Worm (Caenorhabditis elegans) whole organism, L3 larva: Measurements from ENCODE around the gene glb-27.
A peak's percentile ranks its signal among the peaks of the same experiment; 100 is the strongest.

Source experiments
- R02D3.7 ChIP-seq: fragments of 150-350 bp; optimal IDR thresholded peaks from 2 replicates; lab custom pipeline; 2014; ENCODE audit warnings: missing biosample characterization, missing genetic modification characterization
- ama-1 ChIP-seq: fragments of 150-350 bp; optimal IDR thresholded peaks from 2 replicates; lab custom pipeline; 2018
- ceh-28 ChIP-seq: fragments of 150-350 bp; optimal IDR thresholded peaks from 2 replicates; lab custom pipeline; 2014; ENCODE audit warnings: missing biosample characterization, missing genetic modification reagents, missing genetic modification characterization
- ceh-82 ChIP-seq: fragments of 150-350 bp; optimal IDR thresholded peaks from 2 replicates; lab custom pipeline; 2014; ENCODE audit warnings: missing biosample characterization, missing genetic modification characterization
- ceh-9 ChIP-seq: sonication (generic microtip); optimal IDR thresholded peaks from 2 replicates; lab custom pipeline; 2018; ENCODE audit warnings: missing biosample characterization, missing genetic modification characterization
- daf-12 ChIP-seq: fragments of 150-350 bp; optimal IDR thresholded peaks from 2 replicates; lab custom pipeline; 2014; ENCODE audit warnings: missing biosample characterization, missing genetic modification reagents, missing genetic modification characterization
- elt-2 ChIP-seq: sonication (generic microtip); optimal IDR thresholded peaks from 2 replicates; lab custom pipeline; 2016; ENCODE audit warnings: missing genetic modification reagents, mild to moderate bottlenecking, missing genetic modification characterization, missing compliant biosample characterization
- fkh-10 ChIP-seq: sonication (generic microtip); optimal IDR thresholded peaks from 2 replicates; lab custom pipeline; 2017; ENCODE audit warnings: missing biosample characterization, missing genetic modification reagents, missing genetic modification characterization
- fkh-2 ChIP-seq: fragments of 150-350 bp; optimal IDR thresholded peaks from 2 replicates; lab custom pipeline; 2014; ENCODE audit warnings: missing biosample characterization, missing genetic modification reagents, missing genetic modification characterization
- fos-1 ChIP-seq: fragments of 150-350 bp; optimal IDR thresholded peaks from 2 replicates; lab custom pipeline; 2014; ENCODE audit warnings: missing biosample characterization, missing genetic modification characterization
- hmg-11 ChIP-seq: sonication (generic microtip); optimal IDR thresholded peaks from 2 replicates; lab custom pipeline; 2016; ENCODE audit warnings: missing genetic modification characterization, missing compliant biosample characterization
- jun-1 ChIP-seq: fragments of 150-350 bp; optimal IDR thresholded peaks from 2 replicates; lab custom pipeline; 2014; ENCODE audit warnings: missing biosample characterization, missing genetic modification reagents, missing genetic modification characterization
- lin-15B ChIP-seq: fragments of 150-350 bp; optimal IDR thresholded peaks from 2 replicates; lab custom pipeline; 2014; ENCODE audit warnings: missing biosample characterization, missing genetic modification characterization
- lin-39 ChIP-seq: fragments of 150-350 bp; optimal IDR thresholded peaks from 2 replicates; lab custom pipeline; 2018; ENCODE audit warnings: missing biosample characterization, missing genetic modification reagents, missing genetic modification characterization
- lsy-12 ChIP-seq: sonication (generic microtip); optimal IDR thresholded peaks from 2 replicates; lab custom pipeline; 2016; ENCODE audit warnings: mild to moderate bottlenecking, missing genetic modification characterization, missing compliant biosample characterization
- mdl-1 ChIP-seq: fragments of 150-350 bp; optimal IDR thresholded peaks from 2 replicates; lab custom pipeline; 2014; ENCODE audit warnings: missing biosample characterization, missing genetic modification characterization
- mml-1 ChIP-seq: fragments of 150-350 bp; sonication (generic microtip); optimal IDR thresholded peaks from 3 replicates; lab custom pipeline; 2014; ENCODE audit warnings: missing biosample characterization, missing genetic modification characterization
- nfya-1 ChIP-seq: sonication (generic microtip); optimal IDR thresholded peaks from 2 replicates; lab custom pipeline; 2017; ENCODE audit warnings: missing genetic modification characterization, mild to moderate bottlenecking, missing compliant biosample characterization, antibody characterized with exemption, moderate library complexity; ENCODE audit not compliant: insufficient read depth
- nhr-11 ChIP-seq: fragments of 150-350 bp; optimal IDR thresholded peaks from 2 replicates; lab custom pipeline; 2014; ENCODE audit warnings: missing biosample characterization, missing genetic modification characterization
- nhr-23 ChIP-seq: fragments of 150-350 bp; optimal IDR thresholded peaks from 2 replicates; lab custom pipeline; 2014; ENCODE audit warnings: missing biosample characterization, missing genetic modification reagents, missing genetic modification characterization
- nhr-237 ChIP-seq: fragments of 150-350 bp; optimal IDR thresholded peaks from 2 replicates; lab custom pipeline; 2014; ENCODE audit warnings: missing biosample characterization, missing genetic modification characterization
- nhr-25 ChIP-seq: sonication (generic microtip); optimal IDR thresholded peaks from 2 replicates; lab custom pipeline; 2017; ENCODE audit warnings: missing biosample characterization, missing genetic modification characterization
- nhr-28 ChIP-seq: fragments of 150-350 bp; optimal IDR thresholded peaks from 2 replicates; lab custom pipeline; 2014; ENCODE audit warnings: missing biosample characterization, missing genetic modification characterization
- nhr-43 ChIP-seq: sonication (generic microtip); optimal IDR thresholded peaks from 2 replicates; lab custom pipeline; 2016; ENCODE audit warnings: mild to moderate bottlenecking, missing genetic modification characterization, missing compliant biosample characterization; ENCODE audit not compliant: poor library complexity, severe bottlenecking
- nhr-67 ChIP-seq: fragments of 150-350 bp; optimal IDR thresholded peaks from 2 replicates; lab custom pipeline; 2014; ENCODE audit warnings: missing biosample characterization, missing genetic modification characterization
- nhr-76 ChIP-seq: fragments of 150-350 bp; sonication (generic microtip); optimal IDR thresholded peaks from 5 replicates; lab custom pipeline; 2014; ENCODE audit warnings: missing biosample characterization, missing genetic modification characterization
- pha-4 ChIP-seq: fragments of 150-350 bp; optimal IDR thresholded peaks from 2 replicates; lab custom pipeline; 2014; ENCODE audit warnings: missing biosample characterization, missing genetic modification reagents, missing genetic modification characterization
- pqm-1 ChIP-seq: fragments of 150-350 bp; optimal IDR thresholded peaks from 2 replicates; lab custom pipeline; 2017; ENCODE audit warnings: missing biosample characterization, missing genetic modification characterization, inconsistent platforms
- sea-2 ChIP-seq: fragments of 150-350 bp; sonication (generic microtip); optimal IDR thresholded peaks from 4 replicates; lab custom pipeline; 2014; ENCODE audit warnings: missing biosample characterization, missing genetic modification reagents, missing genetic modification characterization
- skn-1 ChIP-seq: fragments of 150-350 bp; optimal IDR thresholded peaks from 2 replicates; lab custom pipeline; 2014; ENCODE audit warnings: missing biosample characterization, missing genetic modification characterization
- snpc-4 ChIP-seq: fragments of 150-350 bp; optimal IDR thresholded peaks from 2 replicates; lab custom pipeline; 2014; ENCODE audit warnings: missing biosample characterization, missing genetic modification characterization
- zag-1 ChIP-seq: fragments of 150-350 bp; optimal IDR thresholded peaks from 2 replicates; lab custom pipeline; 2014; ENCODE audit warnings: missing biosample characterization, missing genetic modification characterization
- ztf-11 ChIP-seq: fragments of 150-350 bp; optimal IDR thresholded peaks from 2 replicates; lab custom pipeline; 2014; ENCODE audit warnings: missing biosample characterization, missing genetic modification characterization
- ztf-4 ChIP-seq: fragments of 150-350 bp; optimal IDR thresholded peaks from 2 replicates; lab custom pipeline; 2014; ENCODE audit warnings: missing biosample characterization, missing genetic modification characterization

glb-27 gene

DNA sequence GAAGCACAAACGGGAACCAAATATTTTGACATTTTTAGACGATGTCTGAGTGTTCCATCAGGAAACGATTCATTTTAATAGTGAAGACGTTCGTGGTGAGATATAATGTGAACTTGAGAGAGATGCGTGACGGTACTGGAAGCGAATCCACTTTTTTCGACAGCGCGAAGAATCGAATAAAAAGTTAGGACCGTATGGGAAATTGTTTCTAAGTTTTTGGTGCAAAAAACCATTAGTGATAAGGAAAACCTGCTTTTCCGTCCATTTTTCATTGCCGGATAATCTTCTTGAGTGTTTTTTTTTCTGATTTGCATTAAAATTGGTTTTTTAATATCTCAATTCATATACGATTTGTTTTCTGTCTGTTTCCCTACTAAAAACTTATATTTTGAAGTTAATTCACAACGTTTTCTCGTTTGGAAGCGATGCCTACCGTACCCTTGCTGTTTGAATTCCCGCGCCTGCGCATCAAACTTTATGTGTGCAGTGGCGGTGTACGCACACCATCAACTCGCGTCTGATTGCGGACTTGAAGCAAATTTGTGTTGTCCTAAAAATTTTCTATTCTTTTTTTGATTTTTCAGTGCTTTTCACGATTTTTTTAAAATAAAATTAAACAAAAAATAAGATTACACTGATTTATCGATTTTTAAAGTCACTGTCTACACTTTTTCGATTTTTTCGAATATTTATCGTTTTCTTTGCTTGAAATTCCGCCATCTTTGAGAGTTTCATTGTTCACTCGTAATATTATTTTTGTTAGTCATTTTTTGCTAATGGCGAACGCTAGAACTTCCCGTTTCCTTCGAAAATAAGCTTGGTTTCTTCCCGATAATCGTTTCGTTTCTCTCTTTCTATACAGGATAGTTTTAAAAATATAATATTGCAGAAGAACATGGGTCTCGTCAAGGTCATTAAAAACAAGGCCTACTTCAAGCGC is 13.2 kb upstream of the glb-27 start, which contains the start of the genes col-38 and rpl-5 (continued):
- TF ChIP-seq R02D3.7 (tag; lab: Kevin White, UChicago) (peak; percentile 73), nhr-76 (tag; lab: Kevin White, UChicago) (no peak), nhr-28 (tag; lab: Kevin White, UChicago) (no peak), sea-2 (GFP tag; lab: Kevin White, UChicago) (no peak)

ce11 chrII:8568234-8568969 is 12.3 kb upstream of the glb-27 start:
- TF ChIP-seq mml-1 (tag; lab: Kevin White, UChicago) (no peak), nfya-1 (tag; lab: Kevin White, UChicago) (no peak), ceh-82 (no peak), ceh-9 (no peak), hmg-11 (tag; lab: Kevin White, UChicago) (no peak), ama-1 (no peak), fkh-2 (tag; lab: Kevin White, UChicago) (no peak), skn-1 (tag; lab: Kevin White, UChicago) (no peak), sea-2 (GFP tag; lab: Kevin White, UChicago) (no peak), daf-12 (tag; lab: Kevin White, UChicago) (no peak), ceh-28 (tag; lab: Kevin White, UChicago) (no peak), nhr-11 (tag; lab: Kevin White, UChicago) (no peak), fos-1 (tag; lab: Kevin White, UChicago) (no peak), nhr-25 (tag; lab: Kevin White, UChicago) (no peak), nhr-237 (tag; lab: Kevin White, UChicago) (no peak), nhr-43 (tag; lab: Kevin White, UChicago) (no peak), nhr-76 (tag; lab: Kevin White, UChicago) (no peak), snpc-4 (tag; lab: Kevin White, UChicago) (no peak), nhr-23 (no peak), R02D3.7 (tag; lab: Kevin White, UChicago) (no peak)

- TF ChIP-seq lsy-12 (tag; lab: Kevin White, UChicago) (no peak), elt-2 (tag; lab: Kevin White, UChicago) (peak; percentile 95), zag-1 (no peak), pqm-1 (peak; percentile 98), jun-1 (peak; percentile 55), fkh-10 (GFP tag; lab: Kevin White, UChicago) (no peak), nhr-67 (no peak), ceh-82 (no peak), pha-4 (tag; lab: Kevin White, UChicago) (peak; percentile 80), ztf-11 (tag; lab: Kevin White, UChicago) (no peak), sea-2 (GFP tag; lab: Kevin White, UChicago) (no peak), mdl-1 (tag; lab: Kevin White, UChicago) (no peak), ama-1 (no peak), ztf-4 (tag; lab: Kevin White, UChicago) (no peak)
Measured at ce11 chrII:8566806-8567266, 10.8 kb upstream of the glb-27 start, which contains the start of gene F54C9.3. Gene F54C9.3, minus strand, starts transcription at chrII:8566856.

DNA sequence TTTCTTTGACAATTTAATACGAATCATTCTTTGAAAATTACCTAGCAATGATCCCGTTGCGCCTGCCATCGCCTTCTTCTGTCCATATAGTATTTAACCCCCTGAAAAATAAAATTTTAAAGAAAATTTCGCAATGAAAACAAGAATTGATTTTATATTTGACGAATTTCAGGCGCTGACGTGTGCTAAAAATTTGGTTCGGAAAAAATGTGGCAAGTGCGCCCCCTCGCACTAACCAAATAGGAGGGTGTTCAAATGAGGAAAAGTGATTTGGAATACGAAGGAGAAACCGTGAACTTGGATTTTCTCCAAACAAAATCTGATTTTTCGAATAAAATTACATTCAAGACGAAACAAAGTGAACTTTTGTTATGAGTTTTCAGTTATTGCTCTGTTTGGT is 10.0 kb upstream of the glb-27 start, which contains the start of gene stc-1:
stc-1 (minus strand) TSS at position 101 of the 400 bp plus-strand sequence.
- TF ChIP-seq pha-4 (tag; lab: Kevin White, UChicago) = peak; percentile 52
- peak; percentile 45 for TF ChIP-seq pqm-1
- peak; percentile 1 for TF ChIP-seq ceh-28 (tag; lab: Kevin White, UChicago)
- peak; percentile 25 for TF ChIP-seq elt-2 (tag; lab: Kevin White, UChicago)
- TF ChIP-seq lin-39 = no peak
- no peak for TF ChIP-seq R02D3.7 (tag; lab: Kevin White, UChicago)
- peak; percentile 51 for TF ChIP-seq lin-15B (tag; lab: Kevin White, UChicago)
- peak; percentile 55 for TF ChIP-seq nfya-1 (tag; lab: Kevin White, UChicago)
